Worm (Caenorhabditis elegans): Measurements from ENCODE around the gene T23B12.11.

DNA sequence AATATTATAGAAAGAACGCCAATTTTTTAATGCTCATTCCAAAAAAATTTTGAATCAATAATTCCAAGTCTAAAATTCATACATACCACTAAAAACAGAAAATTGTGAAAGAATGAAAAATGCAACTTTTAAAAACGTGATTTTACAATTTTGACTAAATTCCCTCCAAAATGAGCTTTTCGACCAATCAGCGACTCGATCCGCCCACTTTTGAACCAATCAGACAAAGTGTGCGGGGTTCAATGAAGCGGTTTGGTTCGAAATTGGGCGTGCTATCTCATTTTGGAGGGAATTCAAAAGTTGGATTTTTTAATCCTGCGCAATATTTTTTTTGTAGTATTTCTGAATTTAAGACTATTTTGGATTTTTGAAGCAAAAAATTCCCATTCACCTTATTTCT is 37.9 kb upstream of the T23B12.11 start:
- TF ChIP-seq elt-3 (tag; optimal IDR thresholded peaks at IDR 0.05) (no peak), nhr-67 (tag; optimal IDR thresholded peaks at IDR 0.05) (no peak)

Data from whole organism, L3 larva.